Fruit fly (Drosophila melanogaster) whole organism, embryonic: Measurements from ENCODE around the gene CG7497.

ENCODE experiments used
- Atf6 ChIP-seq: fragments of 200-800 bp; sonication (Bioruptor generic); IDR thresholded peaks from 2 replicates; pipeline ENCODE4 v1.3.6; 2022; ENCODE audit warnings: missing biosample characterization, missing genetic modification characterization
- Blimp-1 ChIP-seq: fragments of 200-800 bp; sonication (Bioruptor generic); optimal IDR thresholded peaks from 3 replicates; lab custom pipeline; 2018; ENCODE audit warnings: missing biosample characterization, missing genetic modification characterization, mild to moderate bottlenecking, moderate library complexity, missing genetic modification reagents
- CG11398 ChIP-seq: fragments of 200-800 bp; sonication (Bioruptor generic); optimal IDR thresholded peaks from 2 replicates; lab custom pipeline; 2016; ENCODE audit warnings: missing biosample characterization, missing genetic modification characterization
- CG12155 ChIP-seq: fragments of 200-800 bp; sonication (Bioruptor generic); optimal IDR thresholded peaks from 3 replicates; lab custom pipeline; 2016; ENCODE audit warnings: missing biosample characterization, missing genetic modification characterization
- CG14965 ChIP-seq: fragments of 200-800 bp; sonication (Bioruptor generic); optimal IDR thresholded peaks from 2 replicates; lab custom pipeline; 2016; ENCODE audit warnings: missing biosample characterization, missing genetic modification characterization, borderline replicate concordance
- CG15479 ChIP-seq: fragments of 200-800 bp; sonication (Bioruptor generic); optimal IDR thresholded peaks from 3 replicates; lab custom pipeline; 2019; ENCODE audit warnings: missing biosample characterization, mild to moderate bottlenecking, missing genetic modification characterization, moderate library complexity
- CG15601 ChIP-seq: fragments of 200-800 bp; sonication (Bioruptor generic); optimal IDR thresholded peaks from 3 replicates; lab custom pipeline; 2019; ENCODE audit warnings: missing biosample characterization, mild to moderate bottlenecking, missing genetic modification characterization, moderate library complexity
- CG17359 ChIP-seq: fragments of 200-800 bp; sonication (Bioruptor generic); optimal IDR thresholded peaks from 3 replicates; lab custom pipeline; 2018; ENCODE audit warnings: missing biosample characterization, mild to moderate bottlenecking, missing genetic modification characterization, moderate library complexity
- CG1832 ChIP-seq: fragments of 200-800 bp; sonication (Bioruptor generic); optimal IDR thresholded peaks from 2 replicates; lab custom pipeline; 2017; ENCODE audit warnings: missing biosample characterization, mild to moderate bottlenecking, missing genetic modification characterization, inconsistent platforms
- CG18764 ChIP-seq: fragments of 200-800 bp; sonication (Bioruptor generic); optimal IDR thresholded peaks from 3 replicates; lab custom pipeline; 2016; ENCODE audit warnings: missing biosample characterization, missing genetic modification characterization
- CG32772 ChIP-seq: fragments of 200-800 bp; sonication (Bioruptor generic); IDR thresholded peaks from 2 replicates; pipeline ENCODE4 v1.3.6; 2022; ENCODE audit warnings: missing biosample characterization, missing genetic modification characterization
- CG4617 ChIP-seq: fragments of 200-800 bp; sonication (Bioruptor generic); optimal IDR thresholded peaks from 3 replicates; lab custom pipeline; 2016; ENCODE audit warnings: missing biosample characterization, missing genetic modification characterization, borderline replicate concordance
- CG7963 ChIP-seq: fragments of 200-800 bp; sonication (Bioruptor generic); IDR thresholded peaks from 3 replicates; pipeline ENCODE4 v1.3.6; 2022; ENCODE audit warnings: missing biosample characterization, missing genetic modification characterization; ENCODE audit not compliant: partially characterized antibody
- CG9797 ChIP-seq: fragments of 200-800 bp; sonication (Bioruptor generic); optimal IDR thresholded peaks from 3 replicates; lab custom pipeline; 2018; ENCODE audit warnings: missing biosample characterization, mild to moderate bottlenecking, missing genetic modification characterization
- CTCF ChIP-seq: fragments of 200-800 bp; sonication (Bioruptor generic); optimal IDR thresholded peaks from 2 replicates; lab custom pipeline; 2017; ENCODE audit warnings: missing biosample characterization, mild to moderate bottlenecking, missing genetic modification characterization, moderate library complexity
- Deaf1 ChIP-seq: fragments of 200-800 bp; optimal IDR thresholded peaks from 3 replicates; lab custom pipeline; 2019; ENCODE audit warnings: missing biosample characterization, mild to moderate bottlenecking, missing genetic modification characterization, moderate library complexity
- Dfd ChIP-seq, 2 experiments: fragments of >200 bp; optimal IDR thresholded peaks; 2 replicates each; lab custom pipeline; 2017; ENCODE audit warnings: missing biosample characterization in 2 of 2, missing genetic modification characterization in 2 of 2
- Dp ChIP-seq: fragments of 200-800 bp; sonication (Bioruptor generic); optimal IDR thresholded peaks from 2 replicates; lab custom pipeline; 2018; ENCODE audit warnings: missing biosample characterization, mild to moderate bottlenecking, missing genetic modification characterization, moderate library complexity
- Ets65A ChIP-seq: fragments of 200-800 bp; sonication (Bioruptor generic); peaks from one replicate; lab custom pipeline; 2016; ENCODE audit warnings: missing biosample characterization, missing genetic modification characterization
- Hand ChIP-seq: fragments of 200-800 bp; sonication (Bioruptor generic); optimal IDR thresholded peaks from 2 replicates; lab custom pipeline; 2017; ENCODE audit warnings: mild to moderate bottlenecking, missing biosample characterization, missing genetic modification reagents, missing genetic modification characterization
- Hr78 ChIP-seq, 2 experiments: fragments of 200-800 bp in 1 of 2; fragments of >200 bp in 1 of 2; sonication (Bioruptor generic) in 1 of 2; optimal IDR thresholded peaks; 2 replicates each; lab custom pipeline; 2017 to 2019; ENCODE audit warnings: missing biosample characterization in 2 of 2, missing genetic modification characterization in 2 of 2, mild to moderate bottlenecking in 1 of 2, moderate library complexity in 1 of 2
- TFAM ChIP-seq: fragments of 200-800 bp; sonication (Bioruptor generic); optimal IDR thresholded peaks from 2 replicates; lab custom pipeline; 2017; ENCODE audit warnings: missing biosample characterization, missing genetic modification characterization, inconsistent platforms
- Trl ChIP-seq, 3 experiments: fragments of >200 bp in 2 of 3; fragments of 200-800 bp in 1 of 3; sonication (Bioruptor generic) in 1 of 3; optimal IDR thresholded peaks; 2 replicates in 1 of 3; 3 replicates in 2 of 3; lab custom pipeline; 2016 to 2017; ENCODE audit warnings: missing biosample characterization in 1 of 3, missing genetic modification characterization in 1 of 3
- Xbp1 ChIP-seq: fragments of 200-800 bp; sonication (Bioruptor generic); optimal IDR thresholded peaks from 3 replicates; lab custom pipeline; 2016; ENCODE audit warnings: missing biosample characterization, mild to moderate bottlenecking, missing genetic modification characterization
- cg ChIP-seq: fragments of 200-800 bp; sonication (Bioruptor generic); optimal IDR thresholded peaks from 3 replicates; lab custom pipeline; 2019; ENCODE audit warnings: missing biosample characterization, mild to moderate bottlenecking, missing genetic modification characterization, moderate library complexity
- dysf ChIP-seq: fragments of 200-800 bp; sonication (Bioruptor generic); IDR thresholded peaks from 3 replicates; pipeline ENCODE4 v1.3.6; 2022; ENCODE audit warnings: missing biosample characterization, missing genetic modification characterization
- fd64A ChIP-seq: fragments of 200-800 bp; sonication (Bioruptor generic); optimal IDR thresholded peaks from 3 replicates; lab custom pipeline; 2018; ENCODE audit warnings: missing biosample characterization, mild to moderate bottlenecking, missing genetic modification characterization
- ftz-f1 ChIP-seq: fragments of 200-800 bp; sonication (Bioruptor generic); optimal IDR thresholded peaks from 2 replicates; lab custom pipeline; 2016; ENCODE audit warnings: missing biosample characterization, missing genetic modification characterization
- gem ChIP-seq: fragments of 200-800 bp; sonication (Bioruptor generic); optimal IDR thresholded peaks from 2 replicates; lab custom pipeline; 2019; ENCODE audit warnings: missing biosample characterization, mild to moderate bottlenecking, missing genetic modification characterization, moderate library complexity
- grau ChIP-seq: fragments of 200-800 bp; optimal IDR thresholded peaks from 3 replicates; lab custom pipeline; 2019; ENCODE audit warnings: missing biosample characterization, mild to moderate bottlenecking, missing genetic modification characterization, moderate library complexity
- grn ChIP-seq: fragments of 200-800 bp; sonication (Bioruptor generic); optimal IDR thresholded peaks from 3 replicates; lab custom pipeline; 2017; ENCODE audit warnings: missing biosample characterization, missing genetic modification characterization
- gt ChIP-seq: fragments of 200-800 bp; sonication (Bioruptor generic); IDR thresholded peaks from 2 replicates; pipeline ENCODE4 v1.3.6; 2022; ENCODE audit warnings: missing biosample characterization, missing genetic modification characterization
- kay ChIP-seq: fragments of 200-800 bp; sonication (Bioruptor generic); optimal IDR thresholded peaks from 2 replicates; lab custom pipeline; 2016; ENCODE audit warnings: missing biosample characterization, missing genetic modification characterization
- lbe ChIP-seq: fragments of 200-800 bp; sonication (Bioruptor generic); optimal IDR thresholded peaks from 2 replicates; lab custom pipeline; 2016; ENCODE audit warnings: missing biosample characterization, mild to moderate bottlenecking, missing genetic modification characterization
- lilli ChIP-seq: fragments of 200-800 bp; sonication (Bioruptor generic); optimal IDR thresholded peaks from 3 replicates; lab custom pipeline; 2016; ENCODE audit warnings: missing biosample characterization, missing genetic modification characterization
- p53 ChIP-seq: fragments of 200-800 bp; sonication (Bioruptor generic); optimal IDR thresholded peaks from 2 replicates; lab custom pipeline; 2016; ENCODE audit warnings: missing biosample characterization, missing genetic modification characterization
- pzg ChIP-seq: fragments of 200-800 bp; sonication (Bioruptor generic); optimal IDR thresholded peaks from 3 replicates; lab custom pipeline; 2018; ENCODE audit warnings: missing biosample characterization, mild to moderate bottlenecking, missing genetic modification characterization, moderate library complexity
- rib ChIP-seq: fragments of 200-800 bp; sonication (Bioruptor generic); IDR thresholded peaks from 2 replicates; pipeline ENCODE4 v1.3.6; 2022; ENCODE audit warnings: missing biosample characterization, missing genetic modification characterization
- sc ChIP-seq, 3 experiments: fragments of >200 bp in 2 of 3; fragments of 200-800 bp in 1 of 3; sonication (Bioruptor generic) in 1 of 3; optimal IDR thresholded peaks; 2 replicates in 2 of 3; 3 replicates in 1 of 3; lab custom pipeline; 2017; ENCODE audit warnings: mild to moderate bottlenecking in 1 of 3, missing biosample characterization in 1 of 3, missing genetic modification characterization in 1 of 3, missing genetic modification reagents in 1 of 3
- sd ChIP-seq: fragments of 200-800 bp; sonication (Bioruptor generic); optimal IDR thresholded peaks from 3 replicates; lab custom pipeline; 2018; ENCODE audit warnings: missing biosample characterization, mild to moderate bottlenecking, missing genetic modification characterization, moderate library complexity
- sens ChIP-seq: fragments of 200-800 bp; sonication (Bioruptor generic); peaks from one replicate; lab custom pipeline; 2016; ENCODE audit warnings: missing biosample characterization, missing genetic modification characterization
- sim ChIP-seq: fragments of 200-800 bp; sonication (Bioruptor generic); IDR thresholded peaks from 2 replicates; pipeline ENCODE4 v1.3.6; 2022; ENCODE audit warnings: missing biosample characterization, missing genetic modification characterization
- tgo ChIP-seq: fragments of 200-800 bp; sonication (Bioruptor generic); IDR thresholded peaks from 3 replicates; pipeline ENCODE4 v1.3.6; 2022; ENCODE audit warnings: missing biosample characterization, missing genetic modification characterization
- tup ChIP-seq: fragments of 200-800 bp; sonication (Bioruptor generic); optimal IDR thresholded peaks from 2 replicates; lab custom pipeline; 2016; ENCODE audit warnings: missing biosample characterization, mild to moderate bottlenecking, missing genetic modification characterization, moderate library complexity
- vnd ChIP-seq: fragments of 200-800 bp; sonication (Bioruptor generic); IDR thresholded peaks from 3 replicates; pipeline ENCODE4 v1.3.6; 2022; ENCODE audit warnings: missing biosample characterization, missing genetic modification characterization; ENCODE audit not compliant: partially characterized antibody

Gene CG7497

DNA sequence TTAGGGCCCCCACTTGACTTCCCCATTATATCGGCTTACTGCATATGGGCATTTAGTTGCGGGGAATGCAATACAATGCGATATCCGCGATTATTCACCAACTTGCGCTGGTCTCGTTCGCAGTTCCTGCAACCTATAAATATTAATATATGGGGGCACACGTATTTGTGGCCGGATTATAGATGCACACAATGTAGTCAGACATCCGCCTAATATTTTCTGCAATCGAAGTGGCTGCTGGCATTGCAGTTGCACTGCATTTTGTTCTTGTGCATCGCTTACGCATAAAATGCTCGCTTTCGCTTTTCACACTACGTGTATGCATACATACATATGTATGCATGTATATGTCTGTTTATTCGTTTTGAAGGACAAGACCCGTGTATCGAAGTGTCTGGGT, 44.6 kb upstream of the CG7497 start:
- TF ChIP-seq fd64A = no peak
- TF ChIP-seq TFAM (GFP tag; lab: Kevin White, UChicago) = no peak
- TF ChIP-seq gt = no peak
- peak; percentile 59 for TF ChIP-seq Ets65A
- TF ChIP-seq, all 482 proteins: peak for 1

DNA sequence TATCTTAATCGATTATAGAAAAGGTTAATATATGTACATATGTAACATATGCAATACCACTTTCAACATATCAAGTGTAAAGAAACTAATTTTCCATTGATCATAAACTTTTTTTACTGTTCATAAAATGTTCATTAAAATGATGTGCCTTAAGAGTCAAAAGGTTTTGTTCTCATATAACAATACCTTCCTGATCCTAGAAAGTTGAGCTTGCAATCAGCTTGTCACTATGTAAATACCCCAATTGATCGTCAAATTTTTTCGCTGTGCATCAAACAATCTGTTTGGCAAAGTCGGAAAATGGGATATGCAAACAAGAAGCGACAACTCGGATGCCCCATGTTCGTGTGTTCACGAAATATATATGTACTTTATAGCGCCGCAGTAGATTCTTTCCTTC, 43.2 kb upstream of the CG7497 start:
- no peak for TF ChIP-seq tup
- no peak for TF ChIP-seq pzg (GFP tag; lab: Kevin White, UChicago)
- TF ChIP-seq sens (GFP tag; lab: Kevin White, UChicago) = peak; percentile 55
- no peak for TF ChIP-seq vnd (GFP tag; lab: Robert Waterston, UW)

DNA sequence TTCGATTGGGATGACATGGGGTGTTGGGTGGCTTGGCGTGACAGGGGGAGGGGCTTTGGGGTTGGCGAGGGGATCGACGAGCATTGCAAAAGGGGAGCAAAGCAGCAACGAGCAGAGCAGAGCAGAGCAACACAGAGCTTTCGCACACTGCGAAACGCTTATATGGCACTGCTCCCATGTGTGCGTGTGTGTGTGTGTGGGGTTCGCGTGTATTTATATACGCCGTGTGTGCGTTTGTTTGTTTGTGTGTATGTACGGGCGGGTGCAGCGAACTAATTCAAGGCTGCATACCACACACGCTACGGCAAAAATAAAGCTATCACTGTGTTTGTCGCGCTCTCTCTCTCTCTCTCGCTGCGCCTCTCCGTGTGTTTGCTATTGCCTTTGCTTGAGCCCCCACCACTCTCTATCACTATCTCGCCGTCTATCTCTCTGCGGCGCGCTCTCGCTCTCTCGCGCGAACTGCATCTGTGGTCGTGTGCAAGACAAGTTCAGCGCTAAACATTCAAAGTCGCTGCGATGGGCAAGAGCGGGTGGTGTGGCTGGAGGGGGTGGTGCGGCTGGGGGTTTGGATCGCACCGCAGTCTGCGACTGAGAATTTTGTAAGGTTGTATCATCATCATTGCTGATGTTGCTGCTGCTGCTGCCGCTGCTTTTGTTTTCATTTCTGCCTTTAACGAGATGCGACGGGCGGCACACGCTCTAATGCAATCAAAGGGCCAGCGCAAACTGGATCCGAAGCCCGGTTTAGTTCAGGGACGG, 42.6 kb upstream of the CG7497 start:
- TF ChIP-seq CG14965 (GFP tag; lab: Kevin White, UChicago) (no peak), Hr78 (GFP tag; optimal IDR thresholded peaks at IDR 0.05; lab: Kevin White, UChicago) (peak in 1 of 2 experiments; percentile 30), tgo (GFP tag; lab: Robert Waterston, UW) (no peak), CG32772 (GFP tag; lab: Robert Waterston, UW) (no peak), CG15479 (GFP tag; lab: Kevin White, UChicago) (no peak), Dfd (GFP tag; optimal IDR thresholded peaks at IDR 0.05; lab: Kevin White, UChicago) (no peak), rib (GFP tag; lab: Robert Waterston, UW) (0 out of 2 replicates have a peak, but pooled peaks have one; percentile 43), lbe (GFP tag; lab: Kevin White, UChicago) (peak; percentile 74), grn (GFP tag; lab: Kevin White, UChicago) (peak; percentile 63), CG15601 (tag; lab: Kevin White, UChicago) (no peak), CG7963 (GFP tag; lab: Robert Waterston, UW) (0 out of 3 replicates have a peak, but pooled peaks have one; percentile 21), Deaf1 (tag; lab: Kevin White, UChicago) (peak; percentile 43), cg (GFP tag; lab: Kevin White, UChicago) (peak; percentile 97), CG18764 (GFP tag; lab: Kevin White, UChicago) (no peak), Blimp-1 (GFP tag; lab: Kevin White, UChicago) (peak; percentile 72), dysf (no peak), sd (tag; lab: Kevin White, UChicago) (peak; percentile 96), Dp (no peak), CG9797 (GFP tag; lab: Kevin White, UChicago) (no peak), sim (no peak), CG17359 (no peak), Trl (optimal IDR thresholded peaks at IDR 0.05; lab: Kevin White, UChicago) (peak; percentile 86 to 98), Trl (GFP tag; optimal IDR thresholded peaks at IDR 0.05; lab: Kevin White, UChicago) (no peak), Atf6 (GFP tag; lab: Robert Waterston, UW) (peak; percentile 47), CG1832 (GFP tag; lab: Kevin White, UChicago) (peak; percentile 44), kay (GFP tag; lab: Kevin White, UChicago) (peak; percentile 17), Hand (GFP tag; lab: Kevin White, UChicago) (no peak), lilli (GFP tag; lab: Kevin White, UChicago) (no peak), ftz-f1 (peak; percentile 81), CG12155 (GFP tag; lab: Kevin White, UChicago) (peak; percentile 37), grau (no peak), Xbp1 (GFP tag; lab: Kevin White, UChicago) (no peak), CG4617 (GFP tag; lab: Kevin White, UChicago) (no peak), CTCF (no peak), CG11398 (no peak), gem (tag; lab: Kevin White, UChicago) (peak; percentile 53), sc (optimal IDR thresholded peaks at IDR 0.05; lab: Kevin White, UChicago) (no peak), sc (GFP tag; optimal IDR thresholded peaks at IDR 0.05; lab: Kevin White, UChicago) (no peak), p53 (GFP tag; lab: Kevin White, UChicago) (no peak)
